Fruit fly (Drosophila melanogaster) whole organism, wandering third instar larva: ENCODE results near the gene Rbp.

Source experiments
- Dfd ChIP-seq: fragments of >200 bp; optimal IDR thresholded peaks from 2 replicates; lab custom pipeline; 2017; ENCODE audit warnings: missing biosample characterization, missing genetic modification characterization
- OdsH ChIP-seq: fragments of 200-800 bp; sonication (Bioruptor generic); optimal IDR thresholded peaks from 2 replicates; lab custom pipeline; 2016; ENCODE audit warnings: missing biosample characterization, mild to moderate bottlenecking, missing genetic modification characterization
- h ChIP-seq: fragments of 200-800 bp; sonication (Bioruptor generic); optimal IDR thresholded peaks from 3 replicates; lab custom pipeline; 2016; ENCODE audit warnings: missing biosample characterization, mild to moderate bottlenecking, missing genetic modification characterization
- jim ChIP-seq: fragments of 175-275, 200-325 bp; sonication (Bioruptor generic); optimal IDR thresholded peaks from 2 replicates; lab custom pipeline; 2016; ENCODE audit warnings: missing biosample characterization, mild to moderate bottlenecking, missing genetic modification characterization
- sage ChIP-seq: fragments of 200-800 bp; sonication (Bioruptor generic); optimal IDR thresholded peaks from 2 replicates; lab custom pipeline; 2016; ENCODE audit warnings: missing biosample characterization, mild to moderate bottlenecking, missing genetic modification characterization

DNA sequence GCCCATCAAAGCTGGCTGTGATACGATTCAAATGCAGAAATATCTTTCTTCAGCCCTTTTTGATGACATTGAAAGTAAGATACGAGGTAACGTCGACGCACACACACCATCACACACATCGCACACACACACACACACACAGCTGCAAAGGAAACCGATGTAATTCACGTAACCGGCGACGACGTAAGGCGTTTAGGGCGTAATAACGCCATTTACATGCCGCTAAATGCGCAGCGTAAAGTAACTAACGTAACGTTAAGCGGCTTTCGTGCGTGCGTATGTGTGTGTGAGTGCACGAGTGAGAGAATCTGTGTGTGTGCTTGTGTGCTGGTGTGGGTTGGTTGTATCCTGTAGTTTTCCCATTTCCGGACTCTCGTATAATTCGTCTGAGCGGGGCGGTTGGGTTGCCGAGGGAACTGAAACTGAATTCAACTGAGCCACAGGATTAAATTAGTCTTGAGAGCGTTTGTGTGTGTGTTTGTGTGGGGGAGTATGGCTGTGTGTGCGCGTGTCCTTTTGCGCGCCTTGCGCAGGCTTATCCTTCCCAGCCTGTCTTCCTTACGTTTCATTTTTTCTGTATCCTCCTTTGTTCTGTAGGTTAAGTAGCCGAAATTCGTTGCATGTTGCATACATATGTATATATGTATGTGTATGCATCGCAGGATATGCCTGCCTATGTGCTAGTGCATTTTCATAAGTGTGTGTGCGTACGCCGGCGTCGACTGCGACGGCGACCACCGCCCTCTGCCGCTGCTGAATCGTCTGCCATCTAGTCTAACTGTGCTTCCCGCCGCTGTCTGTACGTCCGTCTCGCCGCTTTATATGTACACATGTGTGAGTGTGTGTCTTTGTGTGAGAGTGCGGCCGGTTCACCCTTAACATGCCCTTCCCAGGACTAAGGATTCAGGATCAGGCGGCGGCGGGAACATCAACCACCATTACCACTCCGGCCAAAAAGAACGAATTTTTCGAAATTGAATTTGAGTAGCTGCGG lies 43.6 kb downstream of the Rbp start:
- TF ChIP-seq jim (GFP tag; lab: Kevin White, UChicago) (no peak), OdsH (GFP tag; lab: Kevin White, UChicago) (no peak), h (GFP tag; lab: Kevin White, UChicago) (no peak), Dfd (GFP tag; lab: Kevin White, UChicago) (peak; percentile 69), sage (GFP tag; lab: Kevin White, UChicago) (no peak)
